Worm (Caenorhabditis elegans) whole organism, late embryonic: ENCODE results near the gene ivph-3.

Experiments
- F13H6.1 ChIP-seq: sonication (generic microtip); optimal IDR thresholded peaks from 2 replicates; lab custom pipeline; 2016; ENCODE audit warnings: missing genetic modification characterization, missing compliant biosample characterization
- K09A11.1 ChIP-seq: sonication (generic microtip); optimal IDR thresholded peaks from 2 replicates; lab custom pipeline; 2017; ENCODE audit warnings: antibody characterized with exemption, mild to moderate bottlenecking, missing genetic modification characterization, missing compliant biosample characterization; ENCODE audit not compliant: insufficient read depth
- ahr-1 ChIP-seq: sonication (generic microtip); optimal IDR thresholded peaks from 2 replicates; lab custom pipeline; 2016; ENCODE audit warnings: missing genetic modification characterization, missing compliant biosample characterization
- ceh-19 ChIP-seq: fragments of 200-800 bp; sonication (Bioruptor generic); optimal IDR thresholded peaks from 2 replicates; lab custom pipeline; 2018; ENCODE audit warnings: mild to moderate bottlenecking, missing genetic modification characterization, missing compliant biosample characterization
- che-1 ChIP-seq: sonication (generic microtip); optimal IDR thresholded peaks from 2 replicates; lab custom pipeline; 2016; ENCODE audit warnings: mild to moderate bottlenecking, missing genetic modification characterization, missing compliant biosample characterization
- elt-2 ChIP-seq: sonication (generic microtip); optimal IDR thresholded peaks from 2 replicates; lab custom pipeline; 2016; ENCODE audit warnings: missing genetic modification reagents, missing genetic modification characterization, missing compliant biosample characterization
- ets-4 ChIP-seq: sonication (generic microtip); optimal IDR thresholded peaks from 2 replicates; lab custom pipeline; 2016; ENCODE audit warnings: missing genetic modification characterization, missing compliant biosample characterization
- hlh-13 ChIP-seq: fragments of 200-800 bp; sonication (Bioruptor generic); optimal IDR thresholded peaks from 2 replicates; lab custom pipeline; 2018; ENCODE audit warnings: mild to moderate bottlenecking, missing genetic modification characterization, missing compliant biosample characterization
- hlh-8 ChIP-seq: sonication (generic microtip); optimal IDR thresholded peaks from 2 replicates; lab custom pipeline; 2016; ENCODE audit warnings: missing genotype, missing genetic modification characterization, missing compliant biosample characterization
- pag-3 ChIP-seq: sonication (generic microtip); optimal IDR thresholded peaks from 2 replicates; lab custom pipeline; 2016; ENCODE audit warnings: missing compliant biosample characterization, missing genetic modification characterization, borderline replicate concordance
- pqm-1 ChIP-seq: sonication (generic microtip); optimal IDR thresholded peaks from 2 replicates; lab custom pipeline; 2016; ENCODE audit warnings: missing genetic modification characterization, missing compliant biosample characterization
- rnt-1 ChIP-seq: sonication (generic microtip); optimal IDR thresholded peaks from 2 replicates; lab custom pipeline; 2016; ENCODE audit warnings: missing genetic modification characterization, missing compliant biosample characterization
- sox-4 ChIP-seq: sonication (generic microtip); optimal IDR thresholded peaks from 2 replicates; lab custom pipeline; 2017; ENCODE audit warnings: mild to moderate bottlenecking, missing genetic modification characterization, inconsistent platforms, missing compliant biosample characterization
- tbx-2 ChIP-seq: sonication (generic microtip); optimal IDR thresholded peaks from 2 replicates; lab custom pipeline; 2016; ENCODE audit warnings: missing genetic modification characterization, missing compliant biosample characterization
- unc-3 ChIP-seq, 2 experiments: fragments of 200-800 bp in 1 of 2; sonication (Bioruptor generic) in 1 of 2; sonication (generic microtip) in 1 of 2; conservative IDR thresholded peaks in 1 of 2; optimal IDR thresholded peaks in 1 of 2; 2 replicates each; pipeline versions ENCODE4 v1.3.6 to Lab custom; 2016 to 2022; ENCODE audit warnings: missing compliant biosample characterization in 2 of 2, missing genetic modification characterization in 2 of 2, missing genetic modification reagents in 1 of 2
- unc-42 ChIP-seq: sonication (generic microtip); optimal IDR thresholded peaks from 2 replicates; lab custom pipeline; 2016; ENCODE audit warnings: missing genotype, missing genetic modification characterization, missing compliant biosample characterization
- unc-55 ChIP-seq: sonication (generic microtip); optimal IDR thresholded peaks from 2 replicates; lab custom pipeline; 2017; ENCODE audit warnings: missing biosample characterization, missing genetic modification reagents, missing genetic modification characterization
- zip-5 ChIP-seq: sonication (generic microtip); optimal IDR thresholded peaks from 2 replicates; lab custom pipeline; 2016; ENCODE audit warnings: missing genetic modification characterization, missing compliant biosample characterization

Gene ivph-3

ce11 chrIV:3092978-3093377 lies 39.5 kb downstream of the ivph-3 start:
- TF ChIP-seq ceh-19 (GFP tag; lab: Kevin White, UChicago) (no peak), pqm-1 (tag; lab: Kevin White, UChicago) (no peak), hlh-8 (tag; lab: Kevin White, UChicago) (no peak), pag-3 (tag; lab: Kevin White, UChicago) (no peak), unc-3 (GFP tag; conservative IDR thresholded peaks at IDR 0.05; lab: Robert Waterston, UW) (no peak), unc-3 (tag; optimal IDR thresholded peaks at IDR 0.05; lab: Kevin White, UChicago) (no peak), hlh-13 (GFP tag; lab: Kevin White, UChicago) (no peak), rnt-1 (tag; lab: Kevin White, UChicago) (no peak), K09A11.1 (no peak), zip-5 (tag; lab: Kevin White, UChicago) (no peak)

- TF ChIP-seq unc-42 (peak; percentile 71), ahr-1 (no peak), tbx-2 (tag; lab: Kevin White, UChicago) (no peak)
Observed at ce11 chrIV:3095995-3096544, 42.5 kb downstream of the ivph-3 start.

ce11 chrIV:3097019-3097418 lies 43.5 kb downstream of the ivph-3 start:
- TF ChIP-seq F13H6.1 (tag; lab: Kevin White, UChicago) (no peak), pag-3 (tag; lab: Kevin White, UChicago) (no peak), sox-4 (tag; lab: Kevin White, UChicago) (no peak), elt-2 (tag; lab: Kevin White, UChicago) (no peak)

- peak; percentile 97 for TF ChIP-seq unc-55 (GFP tag; lab: Kevin White, UChicago)
- TF ChIP-seq ets-4 (tag; lab: Kevin White, UChicago), result no peak
- TF ChIP-seq che-1 (tag; lab: Kevin White, UChicago), result no peak
- TF ChIP-seq K09A11.1, result no peak
- peak; percentile 27 for TF ChIP-seq rnt-1 (tag; lab: Kevin White, UChicago)
Observed at ce11 chrIV:3101208-3101607, 47.7 kb downstream of the ivph-3 start.
